Worm (Caenorhabditis elegans): Measurements from ENCODE around the gene tomm-20.

DNA sequence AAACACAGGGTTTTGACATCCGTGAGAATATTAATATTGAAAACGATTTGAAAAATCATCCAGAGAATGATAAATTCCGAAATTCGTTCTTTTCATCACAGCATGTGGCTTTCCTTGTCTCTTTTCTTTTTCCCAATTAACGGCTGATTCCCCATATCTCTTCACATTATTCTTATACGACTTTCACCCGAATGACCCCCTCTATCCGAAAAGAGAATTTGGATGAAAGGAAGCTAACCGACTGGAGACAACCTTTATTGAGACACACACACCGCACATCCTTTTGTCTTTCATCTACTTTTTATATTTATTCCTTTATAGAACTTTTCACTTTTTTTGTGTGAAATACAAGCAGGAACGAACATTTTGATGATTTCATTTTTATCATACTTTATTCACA, 14.4 kb upstream of the tomm-20 start:
- TF ChIP-seq egrh-3 (GFP tag; IDR thresholded peaks at IDR 0.05) (no peak), sea-2 (GFP tag; IDR thresholded peaks at IDR 0.05) (no peak)
